Worm (Caenorhabditis elegans): ENCODE results near the gene ZK666.12.

DNA sequence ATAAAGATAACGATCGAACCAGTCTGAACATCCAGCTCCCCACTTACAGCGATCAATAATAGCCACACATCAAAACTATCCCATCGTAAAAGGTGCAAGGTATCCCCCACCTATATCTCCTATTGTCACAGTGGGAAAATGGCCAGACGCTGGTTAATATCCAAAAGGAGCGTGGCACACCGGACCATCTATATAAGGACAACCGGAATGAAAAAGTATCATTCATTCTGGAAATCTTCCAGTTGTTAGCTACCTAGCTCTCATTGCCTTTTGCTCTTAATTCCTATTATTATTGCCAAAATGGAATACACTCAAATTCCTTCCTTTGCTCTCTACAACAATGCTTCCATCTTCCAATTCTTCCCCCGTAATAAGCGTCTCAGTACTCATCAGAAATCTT is 19.1 kb upstream of the ZK666.12 start, which contains the start of gene ZK666.4:
- no peak for TF ChIP-seq K12H6.12 (tag; optimal IDR thresholded peaks at IDR 0.05)
- no peak for TF ChIP-seq F23B12.7 (tag; optimal IDR thresholded peaks at IDR 0.05; ENCODE audit: insufficient read depth)
- no peak for TF ChIP-seq rec-8 (tag; optimal IDR thresholded peaks at IDR 0.05)
- no peak for TF ChIP-seq nfya-1 (tag; optimal IDR thresholded peaks at IDR 0.05; ENCODE audit: borderline replicate concordance, insufficient read depth)
- TF ChIP-seq unc-62 (GFP tag; optimal IDR thresholded peaks at IDR 0.05), result no peak
- no peak for TF ChIP-seq die-1 (tag; optimal IDR thresholded peaks at IDR 0.05)
- TF ChIP-seq sdz-38 (tag; optimal IDR thresholded peaks at IDR 0.05), result no peak
- TF ChIP-seq efl-1 (GFP tag; optimal IDR thresholded peaks at IDR 0.05), result no peak
- TF ChIP-seq fkh-3 (tag; optimal IDR thresholded peaks at IDR 0.05), result no peak
- no peak for TF ChIP-seq snpc-1.1 (tag; optimal IDR thresholded peaks at IDR 0.05; ENCODE audit: insufficient read depth)
- TF ChIP-seq madf-6 (GFP tag; IDR thresholded peaks at IDR 0.05), result no peak
- TF ChIP-seq aptf-2 (GFP tag; conservative IDR thresholded peaks at IDR 0.05), result no peak
